Worm (Caenorhabditis elegans) whole organism, L4 larva: ENCODE results near the gene ZK177.2.

Source experiments
- F10B5.3 ChIP-seq: sonication (generic microtip); optimal IDR thresholded peaks from 2 replicates; lab custom pipeline; 2016; ENCODE audit warnings: mild to moderate bottlenecking, missing genetic modification characterization, missing compliant biosample characterization
- R02D3.7 ChIP-seq: fragments of 150-350 bp; sonication (generic microtip); optimal IDR thresholded peaks from 3 replicates; lab custom pipeline; 2014; ENCODE audit warnings: missing biosample characterization, missing genetic modification characterization
- T20F7.1 ChIP-seq: fragments of 200-800 bp; sonication (Bioruptor generic); optimal IDR thresholded peaks from 2 replicates; lab custom pipeline; 2018; ENCODE audit warnings: mild to moderate bottlenecking, missing genetic modification characterization, missing compliant biosample characterization
- T26A8.4 ChIP-seq: fragments of 200-800 bp; sonication (Bioruptor generic); IDR thresholded peaks from 2 replicates; pipeline ENCODE4 v1.3.6; 2022; ENCODE audit warnings: missing genetic modification characterization, missing compliant biosample characterization
- Y48G9A.11 ChIP-seq: fragments of 200-800 bp; sonication (Bioruptor generic); IDR thresholded peaks from 2 replicates; pipeline ENCODE4 v1.3.6; 2022; ENCODE audit warnings: missing genetic modification reagents, missing genetic modification characterization, missing compliant biosample characterization
- aha-1 ChIP-seq: fragments of 150-350 bp; peaks from one replicate; lab custom pipeline; 2014; ENCODE audit warnings: missing biosample characterization, missing genetic modification characterization
- ceh-62 ChIP-seq: sonication (generic microtip); optimal IDR thresholded peaks from 2 replicates; lab custom pipeline; 2017; ENCODE audit warnings: missing biosample characterization, missing genetic modification characterization
- ceh-82 ChIP-seq: sonication (generic microtip); optimal IDR thresholded peaks from 2 replicates; lab custom pipeline; 2017; ENCODE audit warnings: missing biosample characterization, missing genetic modification characterization
- ces-1 ChIP-seq: fragments of 150-350 bp; sonication (generic microtip); optimal IDR thresholded peaks from 4 replicates; lab custom pipeline; 2014; ENCODE audit warnings: missing biosample characterization, missing genetic modification reagents, missing genetic modification characterization
- cey-2 ChIP-seq: sonication (generic microtip); optimal IDR thresholded peaks from 3 replicates; lab custom pipeline; 2017; ENCODE audit warnings: missing genetic modification characterization, mild to moderate bottlenecking, missing compliant biosample characterization, antibody characterized with exemption, borderline replicate concordance; ENCODE audit not compliant: insufficient read depth
- ctbp-1 ChIP-seq: fragments of 200-800 bp; sonication (Bioruptor generic); IDR thresholded peaks from 2 replicates; pipeline ENCODE4 v1.3.6; 2022; ENCODE audit warnings: missing genetic modification reagents, missing genetic modification characterization, missing compliant biosample characterization
- daf-16 ChIP-seq, 3 experiments: sonication (generic microtip); optimal IDR thresholded peaks; 2 replicates each; lab custom pipeline; 2016 to 2017; ENCODE audit warnings: missing genetic modification characterization in 3 of 3, missing genetic modification reagents in 3 of 3, mild to moderate bottlenecking in 2 of 3, missing compliant biosample characterization in 2 of 3, missing biosample characterization in 1 of 3, moderate library complexity in 1 of 3
- daf-8 ChIP-seq: fragments of 200-800 bp; sonication (Bioruptor generic); IDR thresholded peaks from 2 replicates; pipeline ENCODE4 v1.3.6; 2022; ENCODE audit warnings: missing genetic modification characterization, missing compliant biosample characterization
- dmd-6 ChIP-seq: fragments of 200-800 bp; sonication (Bioruptor generic); IDR thresholded peaks from 2 replicates; pipeline ENCODE4 v1.3.6; 2022; ENCODE audit warnings: missing genetic modification reagents, missing genetic modification characterization, missing compliant biosample characterization
- dmd-8 ChIP-seq: fragments of 200-800 bp; sonication (Bioruptor generic); IDR thresholded peaks from 2 replicates; pipeline ENCODE4 v1.3.6; 2022; ENCODE audit warnings: missing genetic modification characterization, missing compliant biosample characterization
- dmd-9 ChIP-seq: fragments of 200-800 bp; sonication (Bioruptor generic); IDR thresholded peaks from 2 replicates; pipeline ENCODE4 v1.3.6; 2022; ENCODE audit warnings: missing genetic modification reagents, missing genetic modification characterization, missing compliant biosample characterization
- duxl-1 ChIP-seq: sonication (generic microtip); optimal IDR thresholded peaks from 2 replicates; lab custom pipeline; 2016; ENCODE audit warnings: mild to moderate bottlenecking, missing genetic modification characterization, moderate library complexity, missing compliant biosample characterization; ENCODE audit not compliant: poor library complexity
- dve-1 ChIP-seq: sonication (generic microtip); optimal IDR thresholded peaks from 2 replicates; lab custom pipeline; 2017; ENCODE audit warnings: antibody characterized with exemption, mild to moderate bottlenecking, missing genetic modification characterization, missing compliant biosample characterization; ENCODE audit not compliant: insufficient read depth
- egl-27 ChIP-seq: sonication (generic microtip); optimal IDR thresholded peaks from 3 replicates; lab custom pipeline; 2017; ENCODE audit warnings: missing biosample characterization, missing genetic modification reagents, missing genetic modification characterization
- egl-43 ChIP-seq: fragments of 200-800 bp; sonication (Bioruptor generic); IDR thresholded peaks from 2 replicates; pipeline ENCODE4 v1.3.6; 2022; ENCODE audit warnings: missing genetic modification reagents, missing genetic modification characterization, missing compliant biosample characterization
- gei-8 ChIP-seq: fragments of 200-800 bp; sonication (Bioruptor generic); optimal IDR thresholded peaks from 2 replicates; lab custom pipeline; 2018; ENCODE audit warnings: mild to moderate bottlenecking, missing genetic modification characterization, missing compliant biosample characterization
- hlh-11 ChIP-seq: fragments of 200-800 bp; sonication (Bioruptor generic); optimal IDR thresholded peaks from 2 replicates; lab custom pipeline; 2018; ENCODE audit warnings: mild to moderate bottlenecking, missing genetic modification characterization, missing compliant biosample characterization
- hlh-30 ChIP-seq: sonication (generic microtip); optimal IDR thresholded peaks from 2 replicates; lab custom pipeline; 2017; ENCODE audit warnings: antibody characterized with exemption, mild to moderate bottlenecking, missing genetic modification characterization, missing compliant biosample characterization; ENCODE audit not compliant: insufficient read depth
- lin-13 ChIP-seq: fragments of 150-350 bp; optimal IDR thresholded peaks from 2 replicates; lab custom pipeline; 2014; ENCODE audit warnings: missing biosample characterization, missing genetic modification reagents, missing genetic modification characterization
- lsy-2 ChIP-seq, 2 experiments: fragments of 150-350 bp in 1 of 2; sonication (generic microtip) in 1 of 2; optimal IDR thresholded peaks; 2 replicates each; lab custom pipeline; 2014 to 2017; ENCODE audit warnings: missing biosample characterization in 2 of 2, missing genetic modification characterization in 2 of 2
- madf-9 ChIP-seq: fragments of 200-800 bp; sonication (Bioruptor generic); conservative IDR thresholded peaks from 2 replicates; pipeline ENCODE4 v1.3.6; 2022; ENCODE audit warnings: missing genetic modification reagents, missing genetic modification characterization, missing compliant biosample characterization
- mdl-1 ChIP-seq, 2 experiments: fragments of 150-350 bp in 1 of 2; sonication (generic microtip) in 1 of 2; optimal IDR thresholded peaks; 2 replicates each; lab custom pipeline; 2014 to 2017; ENCODE audit warnings: missing biosample characterization in 2 of 2, missing genetic modification characterization in 2 of 2
- mdt-29 ChIP-seq: fragments of 200-800 bp; sonication (Bioruptor generic); IDR thresholded peaks from 2 replicates; pipeline ENCODE4 v1.3.6; 2022; ENCODE audit warnings: missing genetic modification reagents, missing genetic modification characterization, missing compliant biosample characterization
- mxl-2 ChIP-seq: fragments of 200-800 bp; sonication (Bioruptor generic); conservative IDR thresholded peaks from 2 replicates; pipeline ENCODE4 v1.3.6; 2022; ENCODE audit warnings: missing genetic modification reagents, missing genetic modification characterization, missing compliant biosample characterization
- mxl-3 ChIP-seq: fragments of 200-800 bp; sonication (Bioruptor generic); optimal IDR thresholded peaks from 2 replicates; lab custom pipeline; 2018; ENCODE audit warnings: mild to moderate bottlenecking, missing genetic modification characterization, missing compliant biosample characterization
- nhr-28 ChIP-seq: fragments of 150-350 bp; optimal IDR thresholded peaks from 2 replicates; lab custom pipeline; 2014; ENCODE audit warnings: missing biosample characterization, missing genetic modification characterization
- nhr-48 ChIP-seq: sonication (generic microtip); optimal IDR thresholded peaks from 2 replicates; lab custom pipeline; 2016; ENCODE audit warnings: mild to moderate bottlenecking, missing genetic modification characterization, missing compliant biosample characterization
- nhr-76 ChIP-seq: fragments of 150-350 bp; optimal IDR thresholded peaks from 2 replicates; lab custom pipeline; 2014; ENCODE audit warnings: missing biosample characterization, missing genetic modification characterization
- nhr-77 ChIP-seq: fragments of 150-350 bp; optimal IDR thresholded peaks from 2 replicates; lab custom pipeline; 2014; ENCODE audit warnings: missing biosample characterization, missing genetic modification characterization
- pqm-1 ChIP-seq: sonication (generic microtip); optimal IDR thresholded peaks from 2 replicates; lab custom pipeline; 2017; ENCODE audit warnings: missing biosample characterization, missing genetic modification characterization
- rbr-2 ChIP-seq: sonication (generic microtip); optimal IDR thresholded peaks from 2 replicates; lab custom pipeline; 2016; ENCODE audit warnings: missing genotype, missing genetic modification characterization, missing compliant biosample characterization
- set-16 ChIP-seq: fragments of 200-800 bp; sonication (Bioruptor generic); IDR thresholded peaks from 2 replicates; pipeline ENCODE4 v1.3.6; 2022; ENCODE audit warnings: missing genetic modification reagents, missing genetic modification characterization, missing compliant biosample characterization
- tag-97 ChIP-seq: fragments of 200-800 bp; sonication (Bioruptor generic); IDR thresholded peaks from 2 replicates; pipeline ENCODE4 v1.3.6; 2022; ENCODE audit warnings: missing genetic modification characterization, missing compliant biosample characterization
- unc-39 ChIP-seq: sonication (generic microtip); optimal IDR thresholded peaks from 2 replicates; lab custom pipeline; 2017; ENCODE audit warnings: missing biosample characterization, missing genetic modification characterization
- zfp-3 ChIP-seq: fragments of 200-800 bp; sonication (Bioruptor generic); conservative IDR thresholded peaks from 2 replicates; pipeline ENCODE4 v1.3.6; 2022; ENCODE audit warnings: missing genetic modification reagents, missing genetic modification characterization, missing compliant biosample characterization
- ztf-11 ChIP-seq: fragments of 150-350 bp; optimal IDR thresholded peaks from 2 replicates; lab custom pipeline; 2014; ENCODE audit warnings: missing biosample characterization, missing genetic modification characterization

The ZK177.2 gene

ce11 chrII:5549746-5550145 is 30.7 kb downstream of the ZK177.2 start, which contains the start of gene C17C3.6:
Gene C17C3.6, plus strand, starts transcription at chrII:5550046.
- no peak for TF ChIP-seq daf-8 (GFP tag; lab: Robert Waterston, UW)
- TF ChIP-seq dmd-9 (GFP tag; lab: Robert Waterston, UW) = no peak
- no peak for TF ChIP-seq ces-1 (GFP tag; lab: Kevin White, UChicago)
- no peak for TF ChIP-seq ceh-82 (tag; lab: Kevin White, UChicago)
- TF ChIP-seq nhr-77 (tag; lab: Kevin White, UChicago) = no peak
- TF ChIP-seq zfp-3 (GFP tag; lab: Robert Waterston, UW) = no peak
- TF ChIP-seq nhr-48 (tag; lab: Kevin White, UChicago) = no peak
- TF ChIP-seq tag-97 (GFP tag; lab: Robert Waterston, UW) = no peak
- no peak for TF ChIP-seq ceh-62 (tag; lab: Kevin White, UChicago)
- TF ChIP-seq madf-9 (GFP tag; lab: Robert Waterston, UW) = no peak
- no peak for TF ChIP-seq T26A8.4 (GFP tag; lab: Robert Waterston, UW)
- TF ChIP-seq egl-27 (tag; lab: Kevin White, UChicago) = no peak
- no peak for TF ChIP-seq daf-16 (GFP tag; optimal IDR thresholded peaks at IDR 0.05; lab: Kevin White, UChicago)
- TF ChIP-seq daf-16 (tag; optimal IDR thresholded peaks at IDR 0.05; lab: Kevin White, UChicago) = no peak
- no peak for TF ChIP-seq lsy-2 (tag; optimal IDR thresholded peaks at IDR 0.05; lab: Kevin White, UChicago)
- TF ChIP-seq dmd-8 (GFP tag; lab: Robert Waterston, UW) = no peak
- no peak for TF ChIP-seq lin-13 (GFP tag; lab: Kevin White, UChicago)
- TF ChIP-seq aha-1 (tag; lab: Kevin White, UChicago) = no peak
- no peak for TF ChIP-seq R02D3.7 (tag; lab: Kevin White, UChicago)

ce11 chrII:5551517-5551916 is 32.5 kb downstream of the ZK177.2 start, which contains the start of gene C17C3.5:
Gene C17C3.5, plus strand, starts transcription at chrII:5551817.
- TF ChIP-seq cey-2 (tag; lab: Kevin White, UChicago) = no peak
- TF ChIP-seq rbr-2 (tag; lab: Kevin White, UChicago) = no peak
- TF ChIP-seq set-16 (GFP tag; lab: Robert Waterston, UW) = no peak
- TF ChIP-seq mxl-3 (GFP tag; lab: Kevin White, UChicago) = no peak

- no peak for TF ChIP-seq unc-39 (tag; lab: Kevin White, UChicago)
- TF ChIP-seq mdl-1 (tag; optimal IDR thresholded peaks at IDR 0.05; lab: Kevin White, UChicago) = peak in 1 of 2 experiments; percentile 23
- peak; percentile 71 for TF ChIP-seq dve-1 (tag; lab: Kevin White, UChicago)
- no peak for TF ChIP-seq nhr-48 (tag; lab: Kevin White, UChicago)
- TF ChIP-seq egl-43 (GFP tag; lab: Robert Waterston, UW) = no peak
- TF ChIP-seq ztf-11 = no peak
- no peak for TF ChIP-seq lin-13 (GFP tag; lab: Kevin White, UChicago)
- no peak for TF ChIP-seq duxl-1 (tag; lab: Kevin White, UChicago)
- TF ChIP-seq mxl-2 (GFP tag; lab: Robert Waterston, UW) = peak; percentile 47; the same call in 1 of the 2 replicates
- TF ChIP-seq mdt-29 (GFP tag; lab: Robert Waterston, UW) = no peak
- peak; percentile 52 for TF ChIP-seq pqm-1 (tag; lab: Kevin White, UChicago)
- no peak for TF ChIP-seq gei-8
- no peak for TF ChIP-seq Y48G9A.11 (GFP tag; lab: Robert Waterston, UW)
- peak; percentile 60 for TF ChIP-seq hlh-11 (tag; lab: Kevin White, UChicago)
- TF ChIP-seq daf-16 (GFP tag; optimal IDR thresholded peaks at IDR 0.05; lab: Kevin White, UChicago) = no peak
- peak; percentile 90 for TF ChIP-seq daf-16 (tag; optimal IDR thresholded peaks at IDR 0.05; lab: Kevin White, UChicago)
- no peak for TF ChIP-seq T20F7.1 (GFP tag; lab: Kevin White, UChicago)
- TF ChIP-seq dmd-6 (GFP tag; lab: Robert Waterston, UW) = peak; percentile 53
- no peak for TF ChIP-seq ctbp-1 (GFP tag; lab: Robert Waterston, UW)
- TF ChIP-seq F10B5.3 (tag; lab: Kevin White, UChicago) = no peak
- TF ChIP-seq nhr-76 (tag; lab: Kevin White, UChicago) = no peak
- TF ChIP-seq dmd-9 (GFP tag; lab: Robert Waterston, UW) = no peak
- TF ChIP-seq nhr-28 (tag; lab: Kevin White, UChicago) = peak; percentile 44
- no peak for TF ChIP-seq dmd-8 (GFP tag; lab: Robert Waterston, UW)
- no peak for TF ChIP-seq ces-1 (GFP tag; lab: Kevin White, UChicago)
- peak; percentile 69 for TF ChIP-seq hlh-30 (tag; lab: Kevin White, UChicago)
Observed at ce11 chrII:5553531-5553930, 34.5 kb downstream of the ZK177.2 start.
